Worm (Caenorhabditis elegans) whole organism, L4/young adult: ENCODE data around the gene C34D4.10.

Source experiments
- W03F9.2 ChIP-seq: fragments of 150-350 bp; optimal IDR thresholded peaks from 2 replicates; lab custom pipeline; 2014; ENCODE audit warnings: missing biosample characterization, missing genetic modification characterization
- him-1 ChIP-seq: sonication (generic microtip); optimal IDR thresholded peaks from 2 replicates; lab custom pipeline; 2016; ENCODE audit warnings: missing genotype, missing genetic modification reagents, missing genetic modification characterization, missing compliant biosample characterization

ce11 chrIV:7144670-7145257, 23.6 kb upstream of the C34D4.10 start, which contains the start of gene hecd-1:
- TF ChIP-seq W03F9.2 (tag; lab: Kevin White, UChicago), result no peak
- TF ChIP-seq him-1 (tag; lab: Kevin White, UChicago), result no peak
